Comparison of ENCODE assay signal across 2 worm cellular contexts in genomic region chrIII:1122239-1122638, ce11.
TF ChIP-seq lines count a peak whose summit lies in the region.

No protein-coding gene starts in this region.

TF ChIP-seq in whole organism, L4 larva, 104 proteins besides CTCF, POLR2A, EP300 and RAD21 (continued from another document and continues in another):
- TF ChIP-seq F44E2.7 (GFP tag; IDR thresholded peaks at IDR 0.05; lab: Robert Waterston, UW): no peak
- no peak for TF ChIP-seq nhr-10 (tag; optimal IDR thresholded peaks at IDR 0.05; lab: Kevin White, UChicago)
- peak; percentile 82 for TF ChIP-seq hmg-1.1 (GFP tag; IDR thresholded peaks at IDR 0.05; lab: Robert Waterston, UW)
- TF ChIP-seq mes-2 (tag; optimal IDR thresholded peaks at IDR 0.05; lab: Kevin White, UChicago; ENCODE audit: poor library complexity, severe bottlenecking): peak; percentile 86
- peak; percentile 66 for TF ChIP-seq unc-130 (GFP tag; optimal IDR thresholded peaks at IDR 0.05; lab: Kevin White, UChicago)
- no peak for TF ChIP-seq set-16 (GFP tag; IDR thresholded peaks at IDR 0.05; lab: Robert Waterston, UW)
- no peak for TF ChIP-seq nhr-25 (tag; optimal IDR thresholded peaks at IDR 0.05; lab: Kevin White, UChicago; ENCODE audit: borderline replicate concordance, insufficient read depth)
- no peak for TF ChIP-seq ceh-44 (GFP tag; IDR thresholded peaks at IDR 0.05; lab: Robert Waterston, UW)
- peak; percentile 92 for TF ChIP-seq aha-1 (tag; lab: Kevin White, UChicago)
- TF ChIP-seq nhr-28 (tag; optimal IDR thresholded peaks at IDR 0.05; lab: Kevin White, UChicago): no peak
- TF ChIP-seq nhr-77 (tag; optimal IDR thresholded peaks at IDR 0.05; lab: Kevin White, UChicago): no peak
- no peak for TF ChIP-seq ceh-82 (tag; optimal IDR thresholded peaks at IDR 0.05; lab: Kevin White, UChicago)
- TF ChIP-seq daf-16 (GFP tag; optimal IDR thresholded peaks at IDR 0.05; lab: Kevin White, UChicago): peak in 1 of 2 experiments; percentile 45
- TF ChIP-seq daf-16 (tag; optimal IDR thresholded peaks at IDR 0.05; lab: Kevin White, UChicago): peak; percentile 57
- peak in 1 of 2 experiments; percentile 11 for TF ChIP-seq hif-1 (tag; optimal IDR thresholded peaks at IDR 0.05; lab: Kevin White, UChicago)
- TF ChIP-seq dve-1 (tag; optimal IDR thresholded peaks at IDR 0.05; lab: Kevin White, UChicago; ENCODE audit: insufficient read depth): peak; percentile 60
- peak; percentile 50; the same call in 1 of the 2 replicates for TF ChIP-seq ceh-20 (GFP tag; IDR thresholded peaks at IDR 0.05; lab: Robert Waterston, UW)
- no peak for TF ChIP-seq snpc-4 (tag; optimal IDR thresholded peaks at IDR 0.05; lab: Kevin White, UChicago)
- no peak for TF ChIP-seq nhr-111 (GFP tag; optimal IDR thresholded peaks at IDR 0.05; lab: Kevin White, UChicago)
- no peak for TF ChIP-seq ceh-62 (tag; optimal IDR thresholded peaks at IDR 0.05; lab: Kevin White, UChicago)
- peak; percentile 53 for TF ChIP-seq pha-4 (GFP tag; IDR thresholded peaks at IDR 0.05; lab: Robert Waterston, UW)
- no peak for TF ChIP-seq pha-4 (tag; optimal IDR thresholded peaks at IDR 0.05; lab: Kevin White, UChicago)
- TF ChIP-seq mdt-29 (GFP tag; IDR thresholded peaks at IDR 0.05; lab: Robert Waterston, UW): 0 out of 2 replicates have a peak, but pooled peaks have one; percentile 27
- peak; percentile 6 for TF ChIP-seq nhr-6 (tag; optimal IDR thresholded peaks at IDR 0.05; lab: Kevin White, UChicago)
- TF ChIP-seq egl-27 (tag; optimal IDR thresholded peaks at IDR 0.05; lab: Kevin White, UChicago): no peak
- TF ChIP-seq T26A8.4 (GFP tag; IDR thresholded peaks at IDR 0.05; lab: Robert Waterston, UW): no peak; the same call in 1 of the 2 replicates
- no peak for TF ChIP-seq spr-1 (tag; optimal IDR thresholded peaks at IDR 0.05; lab: Kevin White, UChicago)
- TF ChIP-seq madf-9 (GFP tag; conservative IDR thresholded peaks at IDR 0.05; lab: Robert Waterston, UW): peak; percentile 74
- TF ChIP-seq dpl-1 (GFP tag; optimal IDR thresholded peaks at IDR 0.05; lab: Kevin White, UChicago): no peak
- TF ChIP-seq jun-1 (tag; optimal IDR thresholded peaks at IDR 0.05; lab: Kevin White, UChicago): no peak
- peak; percentile 48; the same call in 1 of the 2 replicates for TF ChIP-seq tra-1 (GFP tag; IDR thresholded peaks at IDR 0.05; lab: Robert Waterston, UW)
- TF ChIP-seq Y48G9A.11 (GFP tag; IDR thresholded peaks at IDR 0.05; lab: Robert Waterston, UW): peak; percentile 67
- TF ChIP-seq T20F7.1 (GFP tag; optimal IDR thresholded peaks at IDR 0.05; lab: Kevin White, UChicago): no peak
- peak; percentile 50; the same call in 1 of the 2 replicates for TF ChIP-seq F26F4.8 (GFP tag; conservative IDR thresholded peaks at IDR 0.05; lab: Robert Waterston, UW)
- TF ChIP-seq ceh-32 (tag; optimal IDR thresholded peaks at IDR 0.05; lab: Kevin White, UChicago; ENCODE audit: poor library complexity): no peak
- no peak for TF ChIP-seq cey-2 (tag; optimal IDR thresholded peaks at IDR 0.05; lab: Kevin White, UChicago; ENCODE audit: borderline replicate concordance, insufficient read depth)
- no peak for TF ChIP-seq mdl-1 (tag; optimal IDR thresholded peaks at IDR 0.05; lab: Kevin White, UChicago)
- TF ChIP-seq D1046.2 (GFP tag; IDR thresholded peaks at IDR 0.05; lab: Robert Waterston, UW): peak; percentile 85; the same call in 1 of the 2 replicates
- TF ChIP-seq Y75B8A.6 (GFP tag; IDR thresholded peaks at IDR 0.05; lab: Robert Waterston, UW): no peak
- TF ChIP-seq dmd-8 (GFP tag; IDR thresholded peaks at IDR 0.05; lab: Robert Waterston, UW): no peak
- TF ChIP-seq ztf-11 (tag; optimal IDR thresholded peaks at IDR 0.05; lab: Kevin White, UChicago): no peak
- peak; percentile 29 for TF ChIP-seq gei-8 (GFP tag; optimal IDR thresholded peaks at IDR 0.05; lab: Kevin White, UChicago)
- TF ChIP-seq ces-1 (GFP tag; optimal IDR thresholded peaks at IDR 0.05; lab: Kevin White, UChicago): no peak
- TF ChIP-seq mxl-3 (GFP tag; optimal IDR thresholded peaks at IDR 0.05; lab: Kevin White, UChicago): peak; percentile 34
- no peak for TF ChIP-seq ceh-28 (tag; optimal IDR thresholded peaks at IDR 0.05; lab: Kevin White, UChicago)
- no peak for TF ChIP-seq zip-2 (tag; optimal IDR thresholded peaks at IDR 0.05; lab: Kevin White, UChicago)
- TF ChIP-seq ztf-7 (tag; optimal IDR thresholded peaks at IDR 0.05; lab: Kevin White, UChicago): no peak
- peak; percentile 61; the same call in 1 of the 2 replicates for TF ChIP-seq nhr-41 (GFP tag; IDR thresholded peaks at IDR 0.05; lab: Robert Waterston, UW)
- TF ChIP-seq mxl-2 (GFP tag; conservative IDR thresholded peaks at IDR 0.05; lab: Robert Waterston, UW): no peak; the same call in 1 of the 2 replicates
- TF ChIP-seq unc-62 (GFP tag; optimal IDR thresholded peaks at IDR 0.05 in 1 of 2; lab: Kevin White, UChicago): no peak
- TF ChIP-seq unc-62 (tag; optimal IDR thresholded peaks at IDR 0.05; lab: Kevin White, UChicago): no peak
- no peak for TF ChIP-seq nhr-11 (tag; optimal IDR thresholded peaks at IDR 0.05; lab: Kevin White, UChicago)
- no peak for TF ChIP-seq lin-39 (tag; optimal IDR thresholded peaks at IDR 0.05; lab: Kevin White, UChicago)
- peak; percentile 76 for TF ChIP-seq lin-38 (GFP tag; IDR thresholded peaks at IDR 0.05; lab: Robert Waterston, UW)
- peak; percentile 49 for TF ChIP-seq hlh-11 (tag; optimal IDR thresholded peaks at IDR 0.05; lab: Kevin White, UChicago)
- TF ChIP-seq Y5F2A.4 (GFP tag; optimal IDR thresholded peaks at IDR 0.05; lab: Kevin White, UChicago): peak; percentile 25
- 0 out of 2 replicates have a peak, but pooled peaks have one; percentile 48 for TF ChIP-seq arid-1 (GFP tag; conservative IDR thresholded peaks at IDR 0.05; lab: Robert Waterston, UW)
- no peak for TF ChIP-seq nhr-237 (tag; optimal IDR thresholded peaks at IDR 0.05; lab: Kevin White, UChicago)
- TF ChIP-seq ama-1 (optimal IDR thresholded peaks at IDR 0.05; lab: Kevin White, UChicago): no peak
- TF ChIP-seq daf-19 (GFP tag; conservative IDR thresholded peaks at IDR 0.05; lab: Robert Waterston, UW): no peak
- TF ChIP-seq ctbp-1 (GFP tag; IDR thresholded peaks at IDR 0.05; lab: Robert Waterston, UW): peak; percentile 71
- no peak for TF ChIP-seq pqm-1 (tag; optimal IDR thresholded peaks at IDR 0.05; lab: Kevin White, UChicago)
- no peak for TF ChIP-seq aly-2 (tag; optimal IDR thresholded peaks at IDR 0.05; lab: Kevin White, UChicago)
- no peak for TF ChIP-seq nhr-48 (tag; optimal IDR thresholded peaks at IDR 0.05; lab: Kevin White, UChicago)
- peak; percentile 43; the same call in 1 of the 2 replicates for TF ChIP-seq snpc-1.2 (GFP tag; IDR thresholded peaks at IDR 0.05; lab: Robert Waterston, UW)

TF ChIP-seq in whole organism, late embryonic, 69 proteins besides CTCF, POLR2A, EP300 and RAD21 (continued from another document):
- peak; percentile 32 for TF ChIP-seq sdc-2 (tag; optimal IDR thresholded peaks at IDR 0.05; lab: Kevin White, UChicago)
- TF ChIP-seq dmd-4 (tag; optimal IDR thresholded peaks at IDR 0.05; lab: Kevin White, UChicago; ENCODE audit: borderline replicate concordance): no peak
- TF ChIP-seq ceh-6 (GFP tag; optimal IDR thresholded peaks at IDR 0.05; lab: Kevin White, UChicago): peak; percentile 75
- peak; percentile 6 for TF ChIP-seq hlh-15 (tag; optimal IDR thresholded peaks at IDR 0.05; lab: Kevin White, UChicago)
- no peak for TF ChIP-seq eyg-1 (tag; optimal IDR thresholded peaks at IDR 0.05; lab: Kevin White, UChicago)
- TF ChIP-seq unc-42 (tag; optimal IDR thresholded peaks at IDR 0.05; lab: Kevin White, UChicago): no peak
- peak; percentile 24 for TF ChIP-seq pat-9 (tag; optimal IDR thresholded peaks at IDR 0.05; lab: Kevin White, UChicago)
- TF ChIP-seq ref-2 (tag; optimal IDR thresholded peaks at IDR 0.05; lab: Kevin White, UChicago): peak; percentile 60
- no peak for TF ChIP-seq tbx-7 (tag; optimal IDR thresholded peaks at IDR 0.05; lab: Kevin White, UChicago)
- peak; percentile 43 for TF ChIP-seq Y22D7AL.16 (tag; optimal IDR thresholded peaks at IDR 0.05; lab: Kevin White, UChicago)
- TF ChIP-seq pqm-1 (tag; optimal IDR thresholded peaks at IDR 0.05; lab: Kevin White, UChicago): no peak
- TF ChIP-seq ttx-3 (tag; optimal IDR thresholded peaks at IDR 0.05; lab: Kevin White, UChicago): peak; percentile 34
- TF ChIP-seq ets-4 (tag; optimal IDR thresholded peaks at IDR 0.05; lab: Kevin White, UChicago): no peak
- TF ChIP-seq ceh-22 (tag; optimal IDR thresholded peaks at IDR 0.05; lab: Kevin White, UChicago): no peak
- peak; percentile 31 for TF ChIP-seq ceh-9 (tag; optimal IDR thresholded peaks at IDR 0.05; lab: Kevin White, UChicago)
- peak; percentile 64 for TF ChIP-seq sox-4 (tag; optimal IDR thresholded peaks at IDR 0.05; lab: Kevin White, UChicago)
- TF ChIP-seq C38D4.7 (GFP tag; optimal IDR thresholded peaks at IDR 0.05; lab: Kevin White, UChicago): peak; percentile 62
- peak; percentile 64 for TF ChIP-seq lin-11 (tag; optimal IDR thresholded peaks at IDR 0.05; lab: Kevin White, UChicago)
- no peak for TF ChIP-seq pag-3 (tag; optimal IDR thresholded peaks at IDR 0.05; lab: Kevin White, UChicago; ENCODE audit: borderline replicate concordance)
- no peak for TF ChIP-seq mec-3 (tag; optimal IDR thresholded peaks at IDR 0.05; lab: Kevin White, UChicago; ENCODE audit: borderline replicate concordance)
- TF ChIP-seq ceh-48 (tag; optimal IDR thresholded peaks at IDR 0.05; lab: Kevin White, UChicago): peak; percentile 45
- TF ChIP-seq F13H6.1 (tag; optimal IDR thresholded peaks at IDR 0.05; lab: Kevin White, UChicago): peak; percentile 34
- TF ChIP-seq syd-9 (tag; optimal IDR thresholded peaks at IDR 0.05; lab: Kevin White, UChicago): no peak
- TF ChIP-seq elt-2 (tag; optimal IDR thresholded peaks at IDR 0.05; lab: Kevin White, UChicago): peak; percentile 79
- no peak for TF ChIP-seq unc-55 (GFP tag; optimal IDR thresholded peaks at IDR 0.05; lab: Kevin White, UChicago)
- TF ChIP-seq C08G9.2 (tag; optimal IDR thresholded peaks at IDR 0.05; lab: Kevin White, UChicago): no peak
- no peak for TF ChIP-seq hlh-30 (tag; optimal IDR thresholded peaks at IDR 0.05; lab: Kevin White, UChicago; ENCODE audit: insufficient read depth)
- no peak for TF ChIP-seq elt-4 (tag; optimal IDR thresholded peaks at IDR 0.05; lab: Kevin White, UChicago)
- TF ChIP-seq ceh-14 (tag; optimal IDR thresholded peaks at IDR 0.05; lab: Kevin White, UChicago): peak; percentile 26
- no peak for TF ChIP-seq ama-1 (optimal IDR thresholded peaks at IDR 0.05; lab: Kevin White, UChicago)
- peak; percentile 34 for TF ChIP-seq rnt-1 (tag; optimal IDR thresholded peaks at IDR 0.05; lab: Kevin White, UChicago)
- no peak for TF ChIP-seq pha-4 (tag; optimal IDR thresholded peaks at IDR 0.05; lab: Kevin White, UChicago)
- peak; percentile 39 for TF ChIP-seq K02D7.2 (tag; optimal IDR thresholded peaks at IDR 0.05; lab: Kevin White, UChicago)
- TF ChIP-seq T23F11.4 (GFP tag; optimal IDR thresholded peaks at IDR 0.05; lab: Kevin White, UChicago): peak; percentile 54
- TF ChIP-seq tbx-2 (tag; optimal IDR thresholded peaks at IDR 0.05; lab: Kevin White, UChicago): peak; percentile 5
- no peak for TF ChIP-seq fkh-6 (tag; optimal IDR thresholded peaks at IDR 0.05; lab: Kevin White, UChicago)
- no peak for TF ChIP-seq pros-1 (tag; optimal IDR thresholded peaks at IDR 0.05; lab: Kevin White, UChicago)
- no peak for TF ChIP-seq lim-6 (tag; optimal IDR thresholded peaks at IDR 0.05; lab: Kevin White, UChicago)
- TF ChIP-seq odd-2 (tag; optimal IDR thresholded peaks at IDR 0.05; lab: Kevin White, UChicago): no peak
- TF ChIP-seq hlh-13 (GFP tag; optimal IDR thresholded peaks at IDR 0.05; lab: Kevin White, UChicago): peak; percentile 63
- peak; percentile 61 for TF ChIP-seq pha-2 (tag; optimal IDR thresholded peaks at IDR 0.05; lab: Kevin White, UChicago)
